Fruit fly (Drosophila melanogaster) whole organism, pupa: ENCODE results near the gene CG1542.

Experiments used
- CG12605 ChIP-seq: fragments of 200-800 bp; sonication (Bioruptor generic); IDR thresholded peaks from 2 replicates; pipeline ENCODE4 v1.3.6; 2022; ENCODE audit warnings: missing biosample characterization, missing genetic modification characterization
- CG13204 ChIP-seq: fragments of 200-800 bp; sonication (Bioruptor generic); optimal IDR thresholded peaks from 2 replicates; lab custom pipeline; 2018; ENCODE audit warnings: missing biosample characterization, mild to moderate bottlenecking, missing genetic modification characterization, moderate library complexity
- CG15710 ChIP-seq: fragments of 200-800 bp; sonication (Bioruptor generic); optimal IDR thresholded peaks from 2 replicates; lab custom pipeline; 2018; ENCODE audit warnings: missing biosample characterization, mild to moderate bottlenecking, missing genetic modification characterization, moderate library complexity
- CG32121 ChIP-seq: fragments of 200-800 bp; sonication (Bioruptor generic); IDR thresholded peaks from 2 replicates; pipeline ENCODE4 v1.3.6; 2022; ENCODE audit warnings: missing biosample characterization, missing genetic modification characterization
- CG8301 ChIP-seq: fragments of 200-800 bp; sonication (Bioruptor generic); optimal IDR thresholded peaks from 2 replicates; lab custom pipeline; 2018; ENCODE audit warnings: missing biosample characterization, mild to moderate bottlenecking, missing genetic modification characterization
- CG9948 ChIP-seq: fragments of 200-800 bp; sonication (Bioruptor generic); optimal IDR thresholded peaks from 2 replicates; lab custom pipeline; 2018; ENCODE audit warnings: missing biosample characterization, mild to moderate bottlenecking, missing genetic modification characterization, moderate library complexity
- EcR ChIP-seq: fragments of 200-800 bp; sonication (Bioruptor generic); optimal IDR thresholded peaks from 3 replicates; lab custom pipeline; 2019; ENCODE audit warnings: missing biosample characterization, missing genetic modification characterization, mild to moderate bottlenecking, moderate library complexity, missing genetic modification reagents
- Ets98B ChIP-seq: fragments of 200-800 bp; sonication (Bioruptor generic); IDR thresholded peaks from 2 replicates; pipeline ENCODE4 v1.3.6; 2022; ENCODE audit warnings: missing biosample characterization, missing genetic modification characterization
- Snoo ChIP-seq: fragments of 200-800 bp; sonication (Bioruptor generic); optimal IDR thresholded peaks from 3 replicates; lab custom pipeline; 2017; ENCODE audit warnings: missing biosample characterization, mild to moderate bottlenecking, missing genetic modification characterization, inconsistent platforms
- fd96Ca ChIP-seq: fragments of 200-800 bp; sonication (Bioruptor generic); IDR thresholded peaks from 3 replicates; pipeline ENCODE4 v1.3.6; 2022; ENCODE audit warnings: missing biosample characterization, missing genetic modification characterization

DNA sequence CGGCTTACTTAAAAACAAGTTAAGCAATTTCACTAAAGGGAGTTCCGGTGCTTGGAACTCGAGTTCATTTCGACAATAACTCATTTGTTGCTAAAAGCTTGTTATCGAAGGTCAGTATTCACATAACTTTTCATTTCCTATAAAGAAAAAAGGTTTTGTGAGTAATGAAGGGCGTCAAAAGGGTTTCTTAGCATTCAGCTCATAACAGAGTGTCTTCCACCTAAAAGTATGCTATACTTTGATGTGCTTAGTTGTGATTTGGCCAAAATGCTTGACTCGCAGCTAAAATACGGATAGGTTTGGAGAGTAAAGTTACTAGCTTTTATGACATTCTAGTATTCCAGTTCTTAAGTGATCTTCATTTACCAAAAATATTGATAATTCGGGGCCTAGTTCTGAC lies 50.7 kb downstream of the CG1542 start:
- no peak for TF ChIP-seq CG13204 (GFP tag; lab: Kevin White, UChicago)
- TF ChIP-seq CG8301 (tag; lab: Kevin White, UChicago): no peak
- no peak for TF ChIP-seq Ets98B
- TF ChIP-seq EcR: no peak
- TF ChIP-seq CG32121 (GFP tag; lab: Robert Waterston, UW): no peak
- no peak for TF ChIP-seq fd96Ca
- no peak for TF ChIP-seq Snoo (tag; lab: Kevin White, UChicago)
- no peak for TF ChIP-seq CG15710 (tag; lab: Kevin White, UChicago)
- TF ChIP-seq CG12605 (GFP tag; lab: Robert Waterston, UW): no peak
- no peak for TF ChIP-seq CG9948 (tag; lab: Kevin White, UChicago)
